Fruit fly (Drosophila melanogaster) whole organism, embryonic: ENCODE data around the gene armi.
A peak's percentile ranks its signal among the peaks of the same experiment; 100 is the strongest.

Experiments used
- ATbp ChIP-seq: fragments of 200-800 bp; sonication (Bioruptor generic); optimal IDR thresholded peaks from 2 replicates; lab custom pipeline; 2017; ENCODE audit warnings: missing biosample characterization, mild to moderate bottlenecking, missing genetic modification characterization, missing genetic modification reagents
- Aef1 ChIP-seq: fragments of 200-800 bp; sonication (Bioruptor generic); IDR thresholded peaks from 3 replicates; pipeline ENCODE4 v1.3.6; 2022; ENCODE audit warnings: missing biosample characterization, missing genetic modification characterization
- CG10209 ChIP-seq: fragments of 200-800 bp; sonication (Bioruptor generic); optimal IDR thresholded peaks from 3 replicates; lab custom pipeline; 2017; ENCODE audit warnings: missing biosample characterization, mild to moderate bottlenecking, missing genetic modification characterization, missing genetic modification reagents
- CG10979 ChIP-seq: fragments of 200-800 bp; sonication (Bioruptor generic); optimal IDR thresholded peaks from 2 replicates; lab custom pipeline; 2018; ENCODE audit warnings: missing biosample characterization, mild to moderate bottlenecking, missing genetic modification characterization, moderate library complexity
- CG11247 ChIP-seq: fragments of 200-800 bp; sonication (Bioruptor generic); IDR thresholded peaks from 2 replicates; pipeline ENCODE4 v1.3.6; 2022; ENCODE audit warnings: missing biosample characterization, missing genetic modification characterization
- CG14014 ChIP-seq: fragments of 200-800 bp; sonication (Bioruptor generic); IDR thresholded peaks from 2 replicates; pipeline ENCODE4 v1.3.6; 2022; ENCODE audit warnings: missing biosample characterization, missing genetic modification characterization
- CG14667 ChIP-seq: fragments of 200-800 bp; sonication (Bioruptor generic); IDR thresholded peaks from 2 replicates; pipeline ENCODE4 v1.3.6; 2022; ENCODE audit warnings: missing biosample characterization, missing genetic modification characterization
- CG1603 ChIP-seq: fragments of 200-800 bp; sonication (Bioruptor generic); optimal IDR thresholded peaks from 2 replicates; lab custom pipeline; 2019; ENCODE audit warnings: missing biosample characterization, mild to moderate bottlenecking, missing genetic modification characterization, moderate library complexity
- CG17328 ChIP-seq: fragments of 200-800 bp; sonication (Bioruptor generic); IDR thresholded peaks from 2 replicates; pipeline ENCODE4 v1.3.6; 2022; ENCODE audit warnings: missing biosample characterization, missing genetic modification characterization
- CG17829 ChIP-seq: fragments of 200-800 bp; optimal IDR thresholded peaks from 2 replicates; lab custom pipeline; 2019; ENCODE audit warnings: missing biosample characterization, mild to moderate bottlenecking, missing genetic modification characterization, moderate library complexity
- CG18011 ChIP-seq: fragments of 200-800 bp; sonication (Bioruptor generic); optimal IDR thresholded peaks from 2 replicates; lab custom pipeline; 2017; ENCODE audit warnings: missing biosample characterization, missing genetic modification characterization, mild to moderate bottlenecking, moderate library complexity, missing genotype
- CG18619 ChIP-seq: fragments of 200-800 bp; sonication (Bioruptor generic); optimal IDR thresholded peaks from 3 replicates; lab custom pipeline; 2017; ENCODE audit warnings: missing biosample characterization, mild to moderate bottlenecking, missing genetic modification characterization
- CG31224 ChIP-seq: fragments of 200-800 bp; sonication (Bioruptor generic); IDR thresholded peaks from 2 replicates; pipeline ENCODE4 v1.3.6; 2022; ENCODE audit warnings: missing biosample characterization, missing genetic modification characterization
- CG31365 ChIP-seq: fragments of 200-800 bp; sonication (Bioruptor generic); optimal IDR thresholded peaks from 2 replicates; lab custom pipeline; 2018; ENCODE audit warnings: missing biosample characterization, mild to moderate bottlenecking, missing genetic modification characterization
- CG3838 ChIP-seq: fragments of 200-800 bp; sonication (Bioruptor generic); optimal IDR thresholded peaks from 3 replicates; lab custom pipeline; 2016; ENCODE audit warnings: missing biosample characterization, missing genetic modification characterization
- CG4282 ChIP-seq: fragments of 200-800 bp; sonication (Bioruptor generic); optimal IDR thresholded peaks from 2 replicates; lab custom pipeline; 2016; ENCODE audit warnings: missing biosample characterization, missing genetic modification characterization
- CG43689 ChIP-seq: fragments of 200-800 bp; sonication (Bioruptor generic); IDR thresholded peaks from 2 replicates; pipeline ENCODE4 v1.3.6; 2022; ENCODE audit warnings: missing biosample characterization, missing genetic modification characterization
- CG8478 ChIP-seq: fragments of >200 bp; optimal IDR thresholded peaks from 2 replicates; lab custom pipeline; 2018
- CHES-1-like ChIP-seq: fragments of 200-800 bp; sonication (Bioruptor generic); optimal IDR thresholded peaks from 2 replicates; lab custom pipeline; 2016; ENCODE audit warnings: missing biosample characterization, missing genetic modification characterization
- CTCF ChIP-seq: fragments of 200-800 bp; sonication (Bioruptor generic); optimal IDR thresholded peaks from 2 replicates; lab custom pipeline; 2017; ENCODE audit warnings: missing biosample characterization, mild to moderate bottlenecking, missing genetic modification characterization, moderate library complexity
- Fer1 ChIP-seq: fragments of 200-800 bp; sonication (Bioruptor generic); optimal IDR thresholded peaks from 2 replicates; lab custom pipeline; 2017; ENCODE audit warnings: missing biosample characterization, mild to moderate bottlenecking, missing genetic modification characterization
- H15 ChIP-seq: fragments of 200-800 bp; sonication (Bioruptor generic); IDR thresholded peaks from 3 replicates; pipeline ENCODE4 v1.3.6; 2022; ENCODE audit warnings: missing biosample characterization, missing genetic modification characterization
- Hr51 ChIP-seq, 2 experiments: fragments of 200-800 bp; sonication (Bioruptor generic); optimal IDR thresholded peaks; 2 replicates in 1 of 2; 3 replicates in 1 of 2; lab custom pipeline; 2016 to 2018; ENCODE audit warnings: missing biosample characterization in 2 of 2, missing genetic modification characterization in 2 of 2, mild to moderate bottlenecking in 1 of 2, moderate library complexity in 1 of 2
- Max ChIP-seq: fragments of 200-800 bp; sonication (Bioruptor generic); optimal IDR thresholded peaks from 2 replicates; lab custom pipeline; 2016; ENCODE audit warnings: missing biosample characterization, mild to moderate bottlenecking, missing genetic modification characterization
- Mrtf ChIP-seq: fragments of 200-800 bp; sonication (Bioruptor generic); IDR thresholded peaks from 3 replicates; pipeline ENCODE4 v1.3.6; 2022; ENCODE audit warnings: missing biosample characterization, missing genetic modification characterization
- Optix ChIP-seq: fragments of 200-800 bp; sonication (Bioruptor generic); IDR thresholded peaks from 3 replicates; pipeline ENCODE4 v1.3.6; 2022; ENCODE audit warnings: missing biosample characterization, missing genetic modification characterization
- Pdp1 ChIP-seq, 2 experiments: fragments of 200-800 bp; sonication (Bioruptor generic); optimal IDR thresholded peaks; 3 replicates each; lab custom pipeline; 2016; ENCODE audit warnings: missing biosample characterization in 2 of 2, missing genetic modification characterization in 2 of 2, mild to moderate bottlenecking in 1 of 2, moderate library complexity in 1 of 2
- Ptx1 ChIP-seq: fragments of 200-800 bp; sonication (Bioruptor generic); IDR thresholded peaks from 2 replicates; pipeline ENCODE4 v1.3.6; 2022; ENCODE audit warnings: missing biosample characterization, missing genetic modification characterization
- Sry-β ChIP-seq: fragments of 200-800 bp; sonication (Bioruptor generic); optimal IDR thresholded peaks from 2 replicates; lab custom pipeline; 2018; ENCODE audit warnings: missing biosample characterization, mild to moderate bottlenecking, missing genetic modification characterization, moderate library complexity
- Stat92E ChIP-seq, 3 experiments: fragments of >200 bp in 2 of 3; fragments of 200-800 bp in 1 of 3; sonication (Bioruptor generic) in 1 of 3; optimal IDR thresholded peaks; 2 replicates each; lab custom pipeline; 2017 to 2019; ENCODE audit warnings: missing biosample characterization in 3 of 3, missing genetic modification characterization in 3 of 3, mild to moderate bottlenecking in 1 of 3, moderate library complexity in 1 of 3
- Xbp1 ChIP-seq: fragments of 200-800 bp; sonication (Bioruptor generic); optimal IDR thresholded peaks from 3 replicates; lab custom pipeline; 2016; ENCODE audit warnings: missing biosample characterization, mild to moderate bottlenecking, missing genetic modification characterization
- YL-1 ChIP-seq: fragments of 200-800 bp; sonication (Bioruptor generic); optimal IDR thresholded peaks from 3 replicates; lab custom pipeline; 2017; ENCODE audit warnings: missing biosample characterization, mild to moderate bottlenecking, missing genetic modification characterization
- amos ChIP-seq: fragments of 200-800 bp; sonication (Bioruptor generic); IDR thresholded peaks from 2 replicates; pipeline ENCODE4 v1.3.6; 2022; ENCODE audit warnings: missing biosample characterization, missing genetic modification characterization; ENCODE audit not compliant: partially characterized antibody
- ara ChIP-seq: fragments of 200-800 bp; sonication (Bioruptor generic); IDR thresholded peaks from 2 replicates; pipeline ENCODE4 v1.3.6; 2022; ENCODE audit warnings: missing biosample characterization, missing genetic modification characterization
- bab2 ChIP-seq: fragments of 200-800 bp; sonication (Bioruptor generic); optimal IDR thresholded peaks from 2 replicates; lab custom pipeline; 2016; ENCODE audit warnings: missing biosample characterization, missing genetic modification characterization
- bcd ChIP-seq: fragments of 200-800 bp; sonication (Bioruptor generic); optimal IDR thresholded peaks from 2 replicates; lab custom pipeline; 2017; ENCODE audit warnings: missing biosample characterization, mild to moderate bottlenecking, missing genetic modification characterization
- br ChIP-seq: fragments of >200 bp; optimal IDR thresholded peaks from 2 replicates; lab custom pipeline; 2017
- chn ChIP-seq: fragments of 200-800 bp; sonication (Bioruptor generic); optimal IDR thresholded peaks from 2 replicates; lab custom pipeline; 2016; ENCODE audit warnings: missing biosample characterization, missing genetic modification characterization
- ci ChIP-seq: fragments of 200-800 bp; sonication (Bioruptor generic); IDR thresholded peaks from 3 replicates; pipeline ENCODE4 v1.3.6; 2022; ENCODE audit warnings: missing biosample characterization, missing genetic modification characterization
- croc ChIP-seq: fragments of 200-800 bp; sonication (Bioruptor generic); conservative IDR thresholded peaks from 3 replicates; pipeline ENCODE4 v1.3.6; 2022; ENCODE audit warnings: missing biosample characterization, missing genetic modification characterization
- dati ChIP-seq: fragments of 200-800 bp; sonication (Bioruptor generic); IDR thresholded peaks from 2 replicates; pipeline ENCODE4 v1.3.6; 2022; ENCODE audit warnings: missing biosample characterization, missing genetic modification characterization
- dimm ChIP-seq: fragments of 200-800 bp; sonication (Bioruptor generic); IDR thresholded peaks from 2 replicates; pipeline ENCODE4 v1.3.6; 2022; ENCODE audit warnings: missing biosample characterization, missing genetic modification characterization
- dmrt99B ChIP-seq: fragments of 200-800 bp; sonication (Bioruptor generic); optimal IDR thresholded peaks from 2 replicates; lab custom pipeline; 2018; ENCODE audit warnings: missing biosample characterization, mild to moderate bottlenecking, missing genetic modification characterization, moderate library complexity
- dysf ChIP-seq: fragments of 200-800 bp; sonication (Bioruptor generic); IDR thresholded peaks from 3 replicates; pipeline ENCODE4 v1.3.6; 2022; ENCODE audit warnings: missing biosample characterization, missing genetic modification characterization
- gce ChIP-seq: fragments of 200-800 bp; sonication (Bioruptor generic); IDR thresholded peaks from 3 replicates; pipeline ENCODE4 v1.3.6; 2022; ENCODE audit warnings: missing biosample characterization, missing genetic modification characterization
- hb ChIP-seq: fragments of 200-800 bp; sonication (Bioruptor generic); IDR thresholded peaks from 3 replicates; pipeline ENCODE4 v1.3.6; 2022; ENCODE audit warnings: missing biosample characterization, missing genetic modification characterization; ENCODE audit not compliant: partially characterized antibody
- jumu ChIP-seq: fragments of 200-800 bp; sonication (Bioruptor generic); optimal IDR thresholded peaks from 3 replicates; lab custom pipeline; 2016; ENCODE audit warnings: missing biosample characterization, missing genetic modification characterization
- klu ChIP-seq: fragments of 200-800 bp; sonication (Bioruptor generic); IDR thresholded peaks from 2 replicates; pipeline ENCODE4 v1.3.6; 2022; ENCODE audit warnings: missing biosample characterization, missing genetic modification characterization
- lbe ChIP-seq: fragments of 200-800 bp; sonication (Bioruptor generic); optimal IDR thresholded peaks from 2 replicates; lab custom pipeline; 2016; ENCODE audit warnings: missing biosample characterization, mild to moderate bottlenecking, missing genetic modification characterization
- lmd ChIP-seq: fragments of 200-800 bp; sonication (Bioruptor generic); IDR thresholded peaks from 2 replicates; pipeline ENCODE4 v1.3.6; 2022; ENCODE audit warnings: missing biosample characterization, missing genetic modification characterization
- nerfin-2 ChIP-seq: fragments of 200-800 bp; sonication (Bioruptor generic); IDR thresholded peaks from 2 replicates; pipeline ENCODE4 v1.3.6; 2022; ENCODE audit warnings: missing biosample characterization, missing genetic modification characterization; ENCODE audit not compliant: partially characterized antibody
- pita ChIP-seq: fragments of 200-800 bp; sonication (Bioruptor generic); optimal IDR thresholded peaks from 2 replicates; lab custom pipeline; 2017; ENCODE audit warnings: missing biosample characterization, mild to moderate bottlenecking, missing genetic modification characterization
- stc ChIP-seq: fragments of 200-800 bp; sonication (Bioruptor generic); IDR thresholded peaks from 2 replicates; pipeline ENCODE4 v1.3.6; 2022; ENCODE audit warnings: missing biosample characterization, missing genetic modification characterization

armi gene

dm6 chr3L:3411699-3412098, 49.4 kb upstream of the armi start (continued):
- TF ChIP-seq CG1603 (tag; lab: Kevin White, UChicago), result no peak
- peak; percentile 35 for TF ChIP-seq dmrt99B (tag; lab: Kevin White, UChicago)
- no peak for TF ChIP-seq dati (GFP tag; lab: Robert Waterston, UW)
- no peak for TF ChIP-seq dimm (GFP tag; lab: Robert Waterston, UW)
- TF ChIP-seq CG10979 (tag; lab: Kevin White, UChicago), result no peak
- peak; percentile 38; the same call in 1 of the 2 replicates for TF ChIP-seq Ptx1 (GFP tag; lab: Robert Waterston, UW)
- TF ChIP-seq CG31224 (GFP tag; lab: Robert Waterston, UW), result no peak
- no peak for TF ChIP-seq CG31365
- TF ChIP-seq CHES-1-like (GFP tag; lab: Kevin White, UChicago), result peak; percentile 36
- no peak for TF ChIP-seq CTCF (GFP tag; lab: Kevin White, UChicago)
- no peak for TF ChIP-seq Pdp1 (GFP tag; optimal IDR thresholded peaks at IDR 0.05; lab: Kevin White, UChicago)
- no peak for TF ChIP-seq CG4282
- TF ChIP-seq hb (GFP tag; lab: Robert Waterston, UW), result no peak
- TF ChIP-seq H15 (GFP tag; lab: Robert Waterston, UW), result no peak
- TF ChIP-seq Xbp1 (GFP tag; lab: Kevin White, UChicago), result no peak
- TF ChIP-seq gce (GFP tag; lab: Robert Waterston, UW), result no peak
- peak; percentile 27 for TF ChIP-seq CG10209 (GFP tag; lab: Kevin White, UChicago)
- no peak for TF ChIP-seq Stat92E (GFP tag; optimal IDR thresholded peaks at IDR 0.05; lab: Kevin White, UChicago)
- no peak for TF ChIP-seq croc (GFP tag; lab: Robert Waterston, UW)
- TF ChIP-seq bab2 (GFP tag; lab: Kevin White, UChicago), result peak; percentile 12
- no peak for TF ChIP-seq Mrtf (GFP tag; lab: Robert Waterston, UW)
- no peak for TF ChIP-seq lbe (GFP tag; lab: Kevin White, UChicago)
- TF ChIP-seq CG18619 (GFP tag; lab: Kevin White, UChicago), result no peak
- TF ChIP-seq Sry-β (GFP tag; lab: Kevin White, UChicago), result no peak
- TF ChIP-seq CG8478, result no peak
- no peak for TF ChIP-seq Optix (GFP tag; lab: Robert Waterston, UW)
- peak; percentile 27; the same call in 1 of the 2 replicates for TF ChIP-seq lmd (GFP tag; lab: Robert Waterston, UW)
- no peak for TF ChIP-seq ara
- TF ChIP-seq CG17829 (tag; lab: Kevin White, UChicago), result peak; percentile 22
- peak; percentile 58; the same call in 2 of the 3 replicates for TF ChIP-seq dysf (GFP tag; lab: Robert Waterston, UW)
- peak in 1 of 2 experiments; percentile 66 for TF ChIP-seq Hr51 (GFP tag; optimal IDR thresholded peaks at IDR 0.05; lab: Kevin White, UChicago)
- TF ChIP-seq stc, result no peak
- no peak for TF ChIP-seq CG14667 (GFP tag; lab: Robert Waterston, UW)
- no peak for TF ChIP-seq CG3838 (GFP tag; lab: Kevin White, UChicago)
- no peak for TF ChIP-seq CG43689
- TF ChIP-seq CG18011, result no peak
- TF ChIP-seq amos, result peak; percentile 26; the same call in 1 of the 2 replicates
- TF ChIP-seq bcd (GFP tag; lab: Kevin White, UChicago), result peak; percentile 6
- TF ChIP-seq CG14014, result no peak
- TF ChIP-seq nerfin-2, result no peak
- TF ChIP-seq Max (GFP tag; lab: Kevin White, UChicago), result no peak
- TF ChIP-seq Aef1 (GFP tag; lab: Robert Waterston, UW), result no peak
- TF ChIP-seq Fer1 (GFP tag; lab: Kevin White, UChicago), result peak; percentile 65
- no peak for TF ChIP-seq YL-1 (GFP tag; lab: Kevin White, UChicago)
- TF ChIP-seq CG11247 (GFP tag; lab: Robert Waterston, UW), result 0 out of 2 replicates have a peak, but pooled peaks have one; percentile 36
- no peak for TF ChIP-seq br
- TF ChIP-seq klu (GFP tag; lab: Robert Waterston, UW), result no peak
- TF ChIP-seq jumu (GFP tag; lab: Kevin White, UChicago), result no peak
- TF ChIP-seq ATbp (GFP tag; lab: Kevin White, UChicago), result no peak
- TF ChIP-seq pita (GFP tag; lab: Kevin White, UChicago), result no peak
- no peak for TF ChIP-seq chn (GFP tag; lab: Kevin White, UChicago)
- no peak for TF ChIP-seq ci
- no peak for TF ChIP-seq CG17328 (GFP tag; lab: Robert Waterston, UW)
